Fruit fly (Drosophila melanogaster): Measurements from ENCODE around the gene RabX2.

DNA sequence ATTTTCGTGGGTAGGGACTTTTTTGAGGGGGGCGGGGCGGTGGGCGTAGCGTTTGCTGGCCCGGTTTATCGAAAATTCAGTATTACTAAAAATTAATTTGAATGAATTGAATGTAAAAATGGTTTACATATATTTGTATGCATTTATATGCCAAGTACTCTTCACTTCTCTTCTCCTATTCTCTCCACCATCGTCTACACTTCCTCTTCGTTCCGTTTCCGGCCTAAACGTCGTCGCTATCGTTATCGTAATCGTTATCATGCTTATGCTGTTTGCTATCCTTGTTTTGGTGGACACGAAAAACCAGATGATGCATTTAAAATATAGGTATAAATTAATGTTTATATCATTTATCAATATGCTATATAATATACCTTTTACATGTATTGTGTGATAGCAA, 44.7 kb downstream of the RabX2 start:
- no peak for TF ChIP-seq CG8478 (optimal IDR thresholded peaks at IDR 0.05)
- no peak for TF ChIP-seq CTCF (optimal IDR thresholded peaks at IDR 0.05)
